Fruit fly (Drosophila melanogaster) whole organism, pupa: ENCODE results near the gene dsd.

Source experiments
- CG10348 ChIP-seq: fragments of 200-800 bp; sonication (Bioruptor generic); IDR thresholded peaks from 2 replicates; pipeline ENCODE4 v1.3.6; 2022; ENCODE audit warnings: missing biosample characterization, missing genetic modification characterization
- CG12605 ChIP-seq: fragments of 200-800 bp; sonication (Bioruptor generic); IDR thresholded peaks from 2 replicates; pipeline ENCODE4 v1.3.6; 2022; ENCODE audit warnings: missing biosample characterization, missing genetic modification characterization
- CG13204 ChIP-seq: fragments of 200-800 bp; sonication (Bioruptor generic); optimal IDR thresholded peaks from 2 replicates; lab custom pipeline; 2018; ENCODE audit warnings: missing biosample characterization, mild to moderate bottlenecking, missing genetic modification characterization, moderate library complexity
- CG14655 ChIP-seq: fragments of 200-800 bp; sonication (Bioruptor generic); optimal IDR thresholded peaks from 3 replicates; lab custom pipeline; 2017; ENCODE audit warnings: mild to moderate bottlenecking, missing biosample characterization, missing genetic modification reagents, missing genetic modification characterization
- CG15710 ChIP-seq: fragments of 200-800 bp; sonication (Bioruptor generic); optimal IDR thresholded peaks from 2 replicates; lab custom pipeline; 2018; ENCODE audit warnings: missing biosample characterization, mild to moderate bottlenecking, missing genetic modification characterization, moderate library complexity
- CG17806 ChIP-seq: fragments of 200-800 bp; sonication (Bioruptor generic); optimal IDR thresholded peaks from 2 replicates; lab custom pipeline; 2018; ENCODE audit warnings: missing biosample characterization, mild to moderate bottlenecking, missing genetic modification characterization, moderate library complexity
- CG32121 ChIP-seq: fragments of 200-800 bp; sonication (Bioruptor generic); IDR thresholded peaks from 2 replicates; pipeline ENCODE4 v1.3.6; 2022; ENCODE audit warnings: missing biosample characterization, missing genetic modification characterization
- CG34367 ChIP-seq: fragments of 200-800 bp; sonication (Bioruptor generic); optimal IDR thresholded peaks from 2 replicates; lab custom pipeline; 2018; ENCODE audit warnings: missing biosample characterization, mild to moderate bottlenecking, missing genetic modification characterization
- CG4496 ChIP-seq: fragments of 200-800 bp; sonication (Bioruptor generic); IDR thresholded peaks from 3 replicates; pipeline ENCODE4 v1.3.6; 2022; ENCODE audit warnings: missing biosample characterization, missing genetic modification characterization
- CG8159 ChIP-seq: fragments of 200-800 bp; sonication (Bioruptor generic); optimal IDR thresholded peaks from 3 replicates; lab custom pipeline; 2018; ENCODE audit warnings: missing biosample characterization, mild to moderate bottlenecking, missing genetic modification characterization, moderate library complexity
- CG8301 ChIP-seq: fragments of 200-800 bp; sonication (Bioruptor generic); optimal IDR thresholded peaks from 2 replicates; lab custom pipeline; 2018; ENCODE audit warnings: missing biosample characterization, mild to moderate bottlenecking, missing genetic modification characterization
- CG9948 ChIP-seq: fragments of 200-800 bp; sonication (Bioruptor generic); optimal IDR thresholded peaks from 2 replicates; lab custom pipeline; 2018; ENCODE audit warnings: missing biosample characterization, mild to moderate bottlenecking, missing genetic modification characterization, moderate library complexity
- D1 ChIP-seq: fragments of 200-800 bp; sonication (Bioruptor generic); optimal IDR thresholded peaks from 2 replicates; lab custom pipeline; 2018; ENCODE audit warnings: missing biosample characterization, mild to moderate bottlenecking, missing genetic modification characterization, moderate library complexity
- EcR ChIP-seq: fragments of 200-800 bp; sonication (Bioruptor generic); optimal IDR thresholded peaks from 3 replicates; lab custom pipeline; 2019; ENCODE audit warnings: missing biosample characterization, missing genetic modification characterization, mild to moderate bottlenecking, moderate library complexity, missing genetic modification reagents
- Ets98B ChIP-seq: fragments of 200-800 bp; sonication (Bioruptor generic); IDR thresholded peaks from 2 replicates; pipeline ENCODE4 v1.3.6; 2022; ENCODE audit warnings: missing biosample characterization, missing genetic modification characterization
- Pif1A ChIP-seq: fragments of 200-800 bp; sonication (Bioruptor generic); optimal IDR thresholded peaks from 3 replicates; lab custom pipeline; 2016; ENCODE audit warnings: missing biosample characterization, missing genetic modification characterization
- Pif1B ChIP-seq: fragments of 200-800 bp; sonication (Bioruptor generic); optimal IDR thresholded peaks from 3 replicates; lab custom pipeline; 2016; ENCODE audit warnings: missing biosample characterization, missing genetic modification characterization
- Snoo ChIP-seq: fragments of 200-800 bp; sonication (Bioruptor generic); optimal IDR thresholded peaks from 3 replicates; lab custom pipeline; 2017; ENCODE audit warnings: missing biosample characterization, mild to moderate bottlenecking, missing genetic modification characterization, inconsistent platforms
- fd96Ca ChIP-seq: fragments of 200-800 bp; sonication (Bioruptor generic); IDR thresholded peaks from 3 replicates; pipeline ENCODE4 v1.3.6; 2022; ENCODE audit warnings: missing biosample characterization, missing genetic modification characterization
- gl ChIP-seq: fragments of 200-800 bp; sonication (Bioruptor generic); optimal IDR thresholded peaks from 2 replicates; lab custom pipeline; 2018; ENCODE audit warnings: missing biosample characterization, mild to moderate bottlenecking, missing genetic modification characterization
- rn ChIP-seq: fragments of 200-800 bp; sonication (Bioruptor generic); IDR thresholded peaks from 2 replicates; pipeline ENCODE4 v1.3.6; 2022; ENCODE audit warnings: missing biosample characterization, missing genetic modification characterization

The dsd gene

dm6 chr3R:27593580-27594187 is 13.5 kb downstream of the dsd start:
- TF ChIP-seq Pif1B (GFP tag; lab: Kevin White, UChicago): no peak
- TF ChIP-seq, all 21 proteins: peak for 0

- TF ChIP-seq CG9948 (tag; lab: Kevin White, UChicago) (no peak), D1 (no peak), Snoo (tag; lab: Kevin White, UChicago) (peak; percentile 1)
These were observed 14.0 kb downstream of the dsd start for dm6 chr3R:27593174-27593573.

DNA sequence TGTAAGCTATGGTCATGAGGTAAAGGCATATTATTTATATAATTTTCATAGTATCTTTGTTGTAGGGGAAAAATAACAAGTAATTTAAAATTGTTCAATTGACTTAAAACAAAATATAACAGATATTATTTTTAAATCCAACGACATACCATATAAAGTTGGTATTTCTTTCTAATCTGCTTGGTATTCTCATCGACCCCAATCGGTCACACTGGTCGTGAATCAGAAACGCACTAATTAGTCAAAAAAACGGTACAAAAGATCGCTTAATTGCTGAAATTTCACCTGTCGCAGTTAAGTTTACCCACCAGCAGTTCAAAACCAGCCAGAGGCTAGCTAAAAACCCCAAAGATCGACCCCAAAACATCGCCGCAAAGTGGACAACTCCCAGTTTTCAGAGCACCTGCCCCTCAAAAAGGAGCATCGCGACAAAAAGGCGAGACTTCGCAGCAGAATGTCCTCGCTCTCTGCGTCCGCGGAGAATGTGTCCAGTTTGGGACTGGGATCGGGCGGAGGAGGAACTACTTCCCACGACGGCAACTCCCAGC is 24.5 kb downstream of the dsd start, which contains the start of gene pins:
Gene pins (plus strand): TSS at position 207 of the 548 bp plus-strand sequence.
- TF ChIP-seq CG8301 (tag; lab: Kevin White, UChicago) (no peak), Snoo (tag; lab: Kevin White, UChicago) (no peak), CG8159 (no peak), CG14655 (no peak), CG15710 (tag; lab: Kevin White, UChicago) (no peak), Pif1A (GFP tag; lab: Kevin White, UChicago) (no peak)

- no peak for TF ChIP-seq CG4496 (GFP tag; lab: Robert Waterston, UW)
- no peak for TF ChIP-seq CG34367 (tag; lab: Kevin White, UChicago)
- no peak for TF ChIP-seq CG12605 (GFP tag; lab: Robert Waterston, UW)
- no peak for TF ChIP-seq fd96Ca (GFP tag; lab: Robert Waterston, UW)
- no peak for TF ChIP-seq CG14655
- peak; percentile 19 for TF ChIP-seq CG8159
- TF ChIP-seq CG15710 (tag; lab: Kevin White, UChicago): peak; percentile 33
- TF ChIP-seq Snoo (tag; lab: Kevin White, UChicago): peak; percentile 38
- TF ChIP-seq CG9948 (tag; lab: Kevin White, UChicago): no peak
- no peak for TF ChIP-seq CG17806 (tag; lab: Kevin White, UChicago)
- no peak for TF ChIP-seq EcR (GFP tag; lab: Kevin White, UChicago)
- peak; percentile 23 for TF ChIP-seq Pif1B (GFP tag; lab: Kevin White, UChicago)
- TF ChIP-seq, all 21 proteins: peak for 4
These were observed 25.2 kb downstream of the dsd start, which contains the start of gene wdb for dm6 chr3R:27581890-27582487. Gene wdb (minus strand): TSS chr3R:27582241.

dm6 chr3R:27581263-27581868 is 25.8 kb downstream of the dsd start:
- TF ChIP-seq CG4496 (GFP tag; lab: Robert Waterston, UW) (no peak), CG8159 (peak; percentile 69), CG9948 (tag; lab: Kevin White, UChicago) (peak; percentile 62), CG17806 (tag; lab: Kevin White, UChicago) (peak; percentile 75), EcR (GFP tag; lab: Kevin White, UChicago) (peak; percentile 13), CG32121 (GFP tag; lab: Robert Waterston, UW) (no peak), D1 (no peak), CG34367 (tag; lab: Kevin White, UChicago) (peak; percentile 60), CG10348 (no peak), gl (tag; lab: Kevin White, UChicago) (peak; percentile 72), CG8301 (tag; lab: Kevin White, UChicago) (peak; percentile 75), CG14655 (no peak), CG12605 (GFP tag; lab: Robert Waterston, UW) (no peak), fd96Ca (GFP tag; lab: Robert Waterston, UW) (no peak), CG13204 (GFP tag; lab: Kevin White, UChicago) (no peak), Pif1A (GFP tag; lab: Kevin White, UChicago) (peak; percentile 91), rn (GFP tag; lab: Robert Waterston, UW) (no peak), Snoo (tag; lab: Kevin White, UChicago) (peak; percentile 81), Ets98B (no peak), Pif1B (GFP tag; lab: Kevin White, UChicago) (peak; percentile 81), CG15710 (tag; lab: Kevin White, UChicago) (peak; percentile 64)
- TF ChIP-seq, all 21 proteins: peak for 11

dm6 chr3R:27580274-27581011 is 26.8 kb downstream of the dsd start:
- TF ChIP-seq CG8301 (tag; lab: Kevin White, UChicago) (no peak), CG15710 (tag; lab: Kevin White, UChicago) (no peak), fd96Ca (GFP tag; lab: Robert Waterston, UW) (no peak), Pif1A (GFP tag; lab: Kevin White, UChicago) (no peak), CG32121 (GFP tag; lab: Robert Waterston, UW) (no peak), Pif1B (GFP tag; lab: Kevin White, UChicago) (no peak), EcR (GFP tag; lab: Kevin White, UChicago) (peak; percentile 38)
